6 fruit fly cellular contexts compared by ENCODE assay signal in the genomic region with DNA sequence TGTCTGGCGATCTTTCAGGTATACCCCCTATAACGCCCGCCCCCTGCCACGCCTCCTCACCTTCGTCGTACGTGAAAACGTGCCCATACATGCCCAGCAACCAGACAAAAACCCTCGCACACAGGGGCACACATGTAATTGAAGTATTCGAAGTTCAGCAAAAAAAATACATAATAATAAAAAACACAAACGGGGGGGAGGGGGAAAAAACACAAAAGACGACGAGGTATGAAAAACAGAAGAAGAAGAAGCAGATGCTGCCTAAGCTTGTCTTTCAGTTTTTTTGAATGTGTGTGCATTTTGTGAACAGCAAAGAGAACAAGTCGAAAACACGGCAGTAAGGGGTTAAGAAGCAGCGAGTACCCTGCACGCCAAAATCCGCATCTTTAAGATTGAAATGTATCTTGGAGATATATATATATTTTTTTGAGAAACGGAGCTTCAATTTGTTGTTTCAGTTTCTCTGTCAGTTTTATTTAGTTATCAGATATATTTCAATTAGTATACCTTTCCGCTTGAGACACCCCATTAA.
TF ChIP-seq lines count a peak whose summit lies in the region.

No protein-coding gene starts in this region.

- TF ChIP-seq CTCF in whole organism, embryonic (GFP tag; optimal IDR thresholded peaks at IDR 0.05; lab: Kevin White, UChicago), result no peak

TF ChIP-seq in whole organism, 6 proteins besides CTCF, POLR2A, EP300 and RAD21:
- TF ChIP-seq pan (optimal IDR thresholded peaks at IDR 0.05; lab: Kevin White, UChicago) (peak; percentile 78), psq (optimal IDR thresholded peaks at IDR 0.05; lab: Kevin White, UChicago) (no peak)
TF ChIP-seq in whole organism: peak in this region for 1.

TF ChIP-seq in whole organism, adult, 20 proteins besides CTCF, POLR2A, EP300 and RAD21:
- no peak for TF ChIP-seq Crg-1 (GFP tag; optimal IDR thresholded peaks at IDR 0.05; lab: Kevin White, UChicago)
- peak; percentile 89 for TF ChIP-seq tj (GFP tag; optimal IDR thresholded peaks at IDR 0.05; lab: Kevin White, UChicago)
- TF ChIP-seq CG1620 (GFP tag; optimal IDR thresholded peaks at IDR 0.05; lab: Kevin White, UChicago), result no peak
- peak; percentile 9 for TF ChIP-seq Mnt (GFP tag; optimal IDR thresholded peaks at IDR 0.05; lab: Kevin White, UChicago)
- no peak for TF ChIP-seq Hr96 (GFP tag; optimal IDR thresholded peaks at IDR 0.05; lab: Kevin White, UChicago)
- TF ChIP-seq bab1 (GFP tag; optimal IDR thresholded peaks at IDR 0.05; lab: Kevin White, UChicago), result peak; percentile 18
- no peak for TF ChIP-seq toe (GFP tag; optimal IDR thresholded peaks at IDR 0.05; lab: Kevin White, UChicago)

TF ChIP-seq in whole organism, embryonic, 481 proteins besides CTCF, POLR2A, EP300 and RAD21 (continues in another document):
- TF ChIP-seq yki (optimal IDR thresholded peaks at IDR 0.05; lab: Kevin White, UChicago) (no peak), Med (GFP tag; lab: Kevin White, UChicago) (peak; percentile 63), Awh (GFP tag; IDR thresholded peaks at IDR 0.05; lab: Robert Waterston, UW) (no peak), HmgZ (tag; optimal IDR thresholded peaks at IDR 0.05; lab: Kevin White, UChicago) (no peak), CG1024 (GFP tag; IDR thresholded peaks at IDR 0.05; lab: Robert Waterston, UW) (no peak), CG32532 (GFP tag; IDR thresholded peaks at IDR 0.05; lab: Robert Waterston, UW) (0 out of 2 replicates have a peak, but pooled peaks have one; percentile 10), Dfd (GFP tag; optimal IDR thresholded peaks at IDR 0.05; lab: Kevin White, UChicago) (no peak), CG2678 (tag; optimal IDR thresholded peaks at IDR 0.05; lab: Kevin White, UChicago) (no peak), CG30431 (GFP tag; optimal IDR thresholded peaks at IDR 0.05; lab: Kevin White, UChicago) (no peak), Dip2 (GFP tag; IDR thresholded peaks at IDR 0.05; lab: Robert Waterston, UW) (no peak), Bdp1 (GFP tag; optimal IDR thresholded peaks at IDR 0.05; lab: Kevin White, UChicago) (no peak), CG3407 (GFP tag; optimal IDR thresholded peaks at IDR 0.05; lab: Kevin White, UChicago) (no peak), Hmx (GFP tag; optimal IDR thresholded peaks at IDR 0.05; lab: Kevin White, UChicago) (no peak), dysf (GFP tag; IDR thresholded peaks at IDR 0.05; lab: Robert Waterston, UW) (peak; percentile 30; the same call in 1 of the 3 replicates), sqz (GFP tag; optimal IDR thresholded peaks at IDR 0.05; lab: Kevin White, UChicago) (peak; percentile 26), ewg (GFP tag; optimal IDR thresholded peaks at IDR 0.05; lab: Kevin White, UChicago) (no peak), phol (tag; optimal IDR thresholded peaks at IDR 0.05; lab: Kevin White, UChicago) (no peak), CG15269 (tag; optimal IDR thresholded peaks at IDR 0.05; lab: Kevin White, UChicago) (no peak), chinmo (GFP tag; IDR thresholded peaks at IDR 0.05; lab: Robert Waterston, UW; ENCODE audit: partially characterized antibody) (peak; percentile 62; the same call in 2 of the 4 replicates)

TF ChIP-seq in whole organism, prepupa, 60 proteins besides CTCF, POLR2A, EP300 and RAD21 (continues in another document):
- TF ChIP-seq achi (GFP tag; optimal IDR thresholded peaks at IDR 0.05; lab: Kevin White, UChicago) (no peak), CG10669 (GFP tag; optimal IDR thresholded peaks at IDR 0.05; lab: Kevin White, UChicago) (no peak), OdsH (GFP tag; optimal IDR thresholded peaks at IDR 0.05; lab: Kevin White, UChicago) (peak; percentile 17), CG11762 (GFP tag; optimal IDR thresholded peaks at IDR 0.05; lab: Kevin White, UChicago; ENCODE audit: insufficient read depth) (no peak), CG3919 (GFP tag; optimal IDR thresholded peaks at IDR 0.05; lab: Kevin White, UChicago) (no peak), dsx (GFP tag; optimal IDR thresholded peaks at IDR 0.05; lab: Kevin White, UChicago; ENCODE audit: poor library complexity, severe bottlenecking) (no peak), fd59A (GFP tag; optimal IDR thresholded peaks at IDR 0.05; lab: Kevin White, UChicago) (no peak), Sox15 (GFP tag; optimal IDR thresholded peaks at IDR 0.05; lab: Kevin White, UChicago) (no peak), CG8632 (GFP tag; optimal IDR thresholded peaks at IDR 0.05; lab: Kevin White, UChicago) (no peak), Eip78C (GFP tag; lab: Kevin White, UChicago) (peak; percentile 68), Met (GFP tag; optimal IDR thresholded peaks at IDR 0.05; lab: Kevin White, UChicago) (peak; percentile 31), pdm3 (GFP tag; optimal IDR thresholded peaks at IDR 0.05; lab: Kevin White, UChicago) (no peak), CG6163 (GFP tag; IDR thresholded peaks at IDR 0.05; lab: Robert Waterston, UW) (0 out of 3 replicates have a peak, but pooled peaks have one; percentile 26), cyc (GFP tag; optimal IDR thresholded peaks at IDR 0.05; lab: Kevin White, UChicago) (no peak), CG11902 (GFP tag; optimal IDR thresholded peaks at IDR 0.05; lab: Kevin White, UChicago) (no peak), CG6276 (GFP tag; optimal IDR thresholded peaks at IDR 0.05; lab: Kevin White, UChicago) (no peak), CG10631 (GFP tag; optimal IDR thresholded peaks at IDR 0.05; lab: Kevin White, UChicago) (peak; percentile 19), CG15336 (GFP tag; IDR thresholded peaks at IDR 0.05; lab: Robert Waterston, UW) (peak; percentile 42), CG11294 (GFP tag; IDR thresholded peaks at IDR 0.05; lab: Robert Waterston, UW) (no peak), Ets21C (GFP tag; optimal IDR thresholded peaks at IDR 0.05; lab: Kevin White, UChicago) (no peak)

TF ChIP-seq in whole organism, pupa, 21 proteins besides CTCF, POLR2A, EP300 and RAD21:
- TF ChIP-seq CG13204 (GFP tag; optimal IDR thresholded peaks at IDR 0.05; lab: Kevin White, UChicago) (no peak), EcR (GFP tag; optimal IDR thresholded peaks at IDR 0.05; lab: Kevin White, UChicago) (peak; percentile 13), fd96Ca (GFP tag; IDR thresholded peaks at IDR 0.05; lab: Robert Waterston, UW) (peak; percentile 15; the same call in 1 of the 3 replicates), Pif1B (GFP tag; optimal IDR thresholded peaks at IDR 0.05; lab: Kevin White, UChicago) (no peak), CG4496 (GFP tag; IDR thresholded peaks at IDR 0.05; lab: Robert Waterston, UW) (no peak)

TF ChIP-seq in whole organism, wandering third instar larva, 38 proteins besides CTCF, POLR2A, EP300 and RAD21:
- TF ChIP-seq woc (GFP tag; optimal IDR thresholded peaks at IDR 0.05; lab: Kevin White, UChicago) (peak; percentile 52), OdsH (GFP tag; optimal IDR thresholded peaks at IDR 0.05; lab: Kevin White, UChicago) (peak; percentile 35), jim (GFP tag; optimal IDR thresholded peaks at IDR 0.05; lab: Kevin White, UChicago) (peak; percentile 50), rgr (GFP tag; optimal IDR thresholded peaks at IDR 0.05; lab: Kevin White, UChicago) (peak; percentile 11), Myc (optimal IDR thresholded peaks at IDR 0.05; lab: Kevin White, UChicago) (no peak), Sp1 (GFP tag; optimal IDR thresholded peaks at IDR 0.05; lab: Kevin White, UChicago) (peak; percentile 3), Hr78 (GFP tag; optimal IDR thresholded peaks at IDR 0.05; lab: Kevin White, UChicago) (no peak), foxo (GFP tag; optimal IDR thresholded peaks at IDR 0.05; lab: Kevin White, UChicago) (peak in 1 of 2 experiments; percentile 35), Hnf4 (GFP tag; optimal IDR thresholded peaks at IDR 0.05; lab: Kevin White, UChicago) (no peak), psq (GFP tag; optimal IDR thresholded peaks at IDR 0.05; lab: Kevin White, UChicago) (peak; percentile 37), Rel (GFP tag; optimal IDR thresholded peaks at IDR 0.05; lab: Kevin White, UChicago) (no peak), Rel (tag; optimal IDR thresholded peaks at IDR 0.05; lab: Kevin White, UChicago) (peak; percentile 66), fru (GFP tag; optimal IDR thresholded peaks at IDR 0.05; lab: Kevin White, UChicago) (peak; percentile 32), h (GFP tag; optimal IDR thresholded peaks at IDR 0.05; lab: Kevin White, UChicago) (peak; percentile 23)
